Worm (Caenorhabditis elegans) whole organism, L3 larva: ENCODE data around the gene T10C6.7.

Experiments used
- R02D3.7 ChIP-seq: fragments of 150-350 bp; optimal IDR thresholded peaks from 2 replicates; lab custom pipeline; 2014; ENCODE audit warnings: missing biosample characterization, missing genetic modification characterization
- ceh-16 ChIP-seq: sonication (generic microtip); optimal IDR thresholded peaks from 2 replicates; lab custom pipeline; 2017; ENCODE audit warnings: missing biosample characterization, missing genetic modification characterization
- ceh-28 ChIP-seq: fragments of 150-350 bp; optimal IDR thresholded peaks from 2 replicates; lab custom pipeline; 2014; ENCODE audit warnings: missing biosample characterization, missing genetic modification reagents, missing genetic modification characterization
- ceh-82 ChIP-seq: fragments of 150-350 bp; optimal IDR thresholded peaks from 2 replicates; lab custom pipeline; 2014; ENCODE audit warnings: missing biosample characterization, missing genetic modification characterization
- daf-12 ChIP-seq: fragments of 150-350 bp; optimal IDR thresholded peaks from 2 replicates; lab custom pipeline; 2014; ENCODE audit warnings: missing biosample characterization, missing genetic modification reagents, missing genetic modification characterization
- egl-27 ChIP-seq: sonication (generic microtip); optimal IDR thresholded peaks from 4 replicates; lab custom pipeline; 2017; ENCODE audit warnings: missing biosample characterization, missing genetic modification reagents, missing genetic modification characterization
- elt-1 ChIP-seq: fragments of 150-350 bp; optimal IDR thresholded peaks from 2 replicates; lab custom pipeline; 2014; ENCODE audit warnings: missing biosample characterization, missing genetic modification characterization
- elt-2 ChIP-seq: sonication (generic microtip); optimal IDR thresholded peaks from 2 replicates; lab custom pipeline; 2016; ENCODE audit warnings: missing genetic modification reagents, mild to moderate bottlenecking, missing genetic modification characterization, missing compliant biosample characterization
- eor-1 ChIP-seq, 2 experiments: fragments of 150-350 bp; optimal IDR thresholded peaks; 2 replicates each; lab custom pipeline; 2014 to 2018; ENCODE audit warnings: missing biosample characterization in 2 of 2, missing genetic modification characterization in 2 of 2
- hmg-11 ChIP-seq: sonication (generic microtip); optimal IDR thresholded peaks from 2 replicates; lab custom pipeline; 2016; ENCODE audit warnings: missing genetic modification characterization, missing compliant biosample characterization
- jun-1 ChIP-seq: fragments of 150-350 bp; optimal IDR thresholded peaks from 2 replicates; lab custom pipeline; 2014; ENCODE audit warnings: missing biosample characterization, missing genetic modification reagents, missing genetic modification characterization
- lin-15B ChIP-seq: fragments of 150-350 bp; optimal IDR thresholded peaks from 2 replicates; lab custom pipeline; 2014; ENCODE audit warnings: missing biosample characterization, missing genetic modification characterization
- lsy-12 ChIP-seq: sonication (generic microtip); optimal IDR thresholded peaks from 2 replicates; lab custom pipeline; 2016; ENCODE audit warnings: mild to moderate bottlenecking, missing genetic modification characterization, missing compliant biosample characterization
- mml-1 ChIP-seq: fragments of 150-350 bp; sonication (generic microtip); optimal IDR thresholded peaks from 3 replicates; lab custom pipeline; 2014; ENCODE audit warnings: missing biosample characterization, missing genetic modification characterization
- nfya-1 ChIP-seq: sonication (generic microtip); optimal IDR thresholded peaks from 2 replicates; lab custom pipeline; 2017; ENCODE audit warnings: missing genetic modification characterization, mild to moderate bottlenecking, missing compliant biosample characterization, antibody characterized with exemption, moderate library complexity; ENCODE audit not compliant: insufficient read depth
- nhr-11 ChIP-seq: fragments of 150-350 bp; optimal IDR thresholded peaks from 2 replicates; lab custom pipeline; 2014; ENCODE audit warnings: missing biosample characterization, missing genetic modification characterization
- nhr-12 ChIP-seq: fragments of 150-350 bp; optimal IDR thresholded peaks from 2 replicates; lab custom pipeline; 2014; ENCODE audit warnings: missing biosample characterization, missing genetic modification characterization
- nhr-23 ChIP-seq: fragments of 150-350 bp; optimal IDR thresholded peaks from 2 replicates; lab custom pipeline; 2014; ENCODE audit warnings: missing biosample characterization, missing genetic modification reagents, missing genetic modification characterization
- nhr-237 ChIP-seq: fragments of 150-350 bp; optimal IDR thresholded peaks from 2 replicates; lab custom pipeline; 2014; ENCODE audit warnings: missing biosample characterization, missing genetic modification characterization
- nhr-25 ChIP-seq: sonication (generic microtip); optimal IDR thresholded peaks from 2 replicates; lab custom pipeline; 2017; ENCODE audit warnings: missing biosample characterization, missing genetic modification characterization
- nhr-28 ChIP-seq: fragments of 150-350 bp; optimal IDR thresholded peaks from 2 replicates; lab custom pipeline; 2014; ENCODE audit warnings: missing biosample characterization, missing genetic modification characterization
- nhr-67 ChIP-seq: fragments of 150-350 bp; optimal IDR thresholded peaks from 2 replicates; lab custom pipeline; 2014; ENCODE audit warnings: missing biosample characterization, missing genetic modification characterization
- pha-4 ChIP-seq: fragments of 150-350 bp; optimal IDR thresholded peaks from 2 replicates; lab custom pipeline; 2014; ENCODE audit warnings: missing biosample characterization, missing genetic modification reagents, missing genetic modification characterization
- pqm-1 ChIP-seq: fragments of 150-350 bp; optimal IDR thresholded peaks from 2 replicates; lab custom pipeline; 2017; ENCODE audit warnings: missing biosample characterization, missing genetic modification characterization, inconsistent platforms
- sea-2 ChIP-seq: fragments of 150-350 bp; sonication (generic microtip); optimal IDR thresholded peaks from 4 replicates; lab custom pipeline; 2014; ENCODE audit warnings: missing biosample characterization, missing genetic modification reagents, missing genetic modification characterization
- snpc-4 ChIP-seq: fragments of 150-350 bp; optimal IDR thresholded peaks from 2 replicates; lab custom pipeline; 2014; ENCODE audit warnings: missing biosample characterization, missing genetic modification characterization
- unc-39 ChIP-seq: sonication (generic microtip); optimal IDR thresholded peaks from 4 replicates; lab custom pipeline; 2017; ENCODE audit warnings: missing biosample characterization, missing genetic modification characterization

T10C6.7 gene

ce11 chrV:16041925-16042742 lies 10.6 kb upstream of the T10C6.7 start, which contains the start of the genes his-2 and his-1:
Gene his-2, minus strand, starts transcription at chrV:16042283.
Gene his-1, plus strand, starts transcription at chrV:16042520.
- TF ChIP-seq nhr-25 (tag; lab: Kevin White, UChicago): peak; percentile 34

- TF ChIP-seq unc-39 (tag; lab: Kevin White, UChicago): no peak
These were observed 9.9 kb upstream of the T10C6.7 start for ce11 chrV:16041412-16041811.

DNA sequence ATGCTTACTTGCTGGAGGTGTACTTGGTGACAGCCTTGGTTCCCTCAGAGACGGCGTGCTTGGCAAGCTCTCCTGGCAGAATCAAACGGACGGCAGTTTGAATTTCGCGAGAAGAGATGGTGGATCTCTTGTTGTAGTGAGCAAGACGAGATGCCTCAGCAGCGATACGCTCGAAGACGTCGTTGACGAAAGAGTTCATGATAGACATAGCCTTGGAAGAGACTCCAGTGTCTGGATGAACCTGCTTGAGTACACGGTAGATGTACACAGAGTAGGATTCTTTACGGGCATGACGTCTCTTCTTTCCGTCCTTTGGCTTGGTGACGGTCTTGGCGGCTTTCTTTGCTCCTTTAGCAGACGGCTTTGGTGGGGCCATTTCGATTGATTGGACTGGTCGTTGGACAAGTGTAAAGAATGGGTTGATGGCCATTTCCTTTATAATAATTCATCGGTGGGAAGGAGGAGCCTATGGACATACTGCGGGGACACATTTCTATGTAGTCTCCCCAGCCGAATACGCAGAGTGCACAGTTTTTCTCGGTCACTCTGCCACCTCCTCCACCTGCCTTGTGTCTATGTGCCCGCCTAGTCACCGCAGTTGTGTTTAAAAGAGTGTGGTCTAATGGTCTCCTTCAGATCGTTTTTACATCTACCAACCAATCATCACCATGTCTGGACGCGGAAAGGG lies 8.8 kb upstream of the T10C6.7 start, which contains the start of the genes his-4 and his-3:
TSS of gene his-4 (minus strand) at position 376 of the 688 bp plus-strand sequence.
TSS of gene his-3 (plus strand) at position 669 of the 688 bp plus-strand sequence.
- TF ChIP-seq pqm-1 (tag; lab: Kevin White, UChicago) (peak; percentile 41), nhr-25 (tag; lab: Kevin White, UChicago) (peak; percentile 93), elt-2 (peak; percentile 60), snpc-4 (tag; lab: Kevin White, UChicago) (peak; percentile 28), pha-4 (tag; lab: Kevin White, UChicago) (peak; percentile 68), elt-1 (tag; lab: Kevin White, UChicago) (peak; percentile 11), nhr-23 (tag; lab: Kevin White, UChicago) (peak; percentile 30)

ce11 chrV:16036166-16036565 lies 4.7 kb upstream of the T10C6.7 start, which contains the start of gene T10C6.10:
Gene T10C6.10, plus strand, starts transcription at chrV:16036413.
- TF ChIP-seq eor-1 (tag; optimal IDR thresholded peaks at IDR 0.05; lab: Kevin White, UChicago): no peak
- no peak for TF ChIP-seq nhr-28 (tag; lab: Kevin White, UChicago)
- TF ChIP-seq nhr-67 (tag; lab: Kevin White, UChicago): no peak
- no peak for TF ChIP-seq sea-2 (GFP tag; lab: Kevin White, UChicago)
- no peak for TF ChIP-seq nhr-25 (tag; lab: Kevin White, UChicago)
- no peak for TF ChIP-seq ceh-16 (tag; lab: Kevin White, UChicago)

ce11 chrV:16033491-16033890 lies 2.0 kb upstream of the T10C6.7 start:
- TF ChIP-seq R02D3.7 (tag; lab: Kevin White, UChicago): no peak
- no peak for TF ChIP-seq ceh-28 (tag; lab: Kevin White, UChicago)
- no peak for TF ChIP-seq jun-1
- no peak for TF ChIP-seq eor-1 (tag; optimal IDR thresholded peaks at IDR 0.05; lab: Kevin White, UChicago)
- TF ChIP-seq mml-1 (tag; lab: Kevin White, UChicago): no peak
- no peak for TF ChIP-seq daf-12 (tag; lab: Kevin White, UChicago)
- no peak for TF ChIP-seq lsy-12 (tag; lab: Kevin White, UChicago)
- TF ChIP-seq hmg-11 (tag; lab: Kevin White, UChicago): no peak
- no peak for TF ChIP-seq nhr-11 (tag; lab: Kevin White, UChicago)
- no peak for TF ChIP-seq nhr-23 (tag; lab: Kevin White, UChicago)
- no peak for TF ChIP-seq sea-2 (GFP tag; lab: Kevin White, UChicago)

- TF ChIP-seq nhr-23 (tag; lab: Kevin White, UChicago): no peak
- no peak for TF ChIP-seq nhr-28 (tag; lab: Kevin White, UChicago)
- no peak for TF ChIP-seq nhr-25 (tag; lab: Kevin White, UChicago)
- no peak for TF ChIP-seq egl-27 (tag; lab: Kevin White, UChicago)
- TF ChIP-seq jun-1: no peak
- TF ChIP-seq lin-15B (tag; lab: Kevin White, UChicago): no peak
- TF ChIP-seq nhr-67 (tag; lab: Kevin White, UChicago): no peak
- TF ChIP-seq pqm-1 (tag; lab: Kevin White, UChicago): no peak
- no peak for TF ChIP-seq eor-1 (tag; optimal IDR thresholded peaks at IDR 0.05; lab: Kevin White, UChicago)
- TF ChIP-seq nfya-1 (tag; lab: Kevin White, UChicago): no peak
- no peak for TF ChIP-seq nhr-237 (tag; lab: Kevin White, UChicago)
- TF ChIP-seq ceh-82 (tag; lab: Kevin White, UChicago): no peak
- TF ChIP-seq nhr-12 (tag; lab: Kevin White, UChicago): no peak
- TF ChIP-seq lsy-12 (tag; lab: Kevin White, UChicago): no peak
- TF ChIP-seq, all 47 proteins: peak for 0
These were observed 1.2 kb upstream of the T10C6.7 start, which contains the start of gene T10C6.16 for ce11 chrV:16032761-16033160. Gene T10C6.16, minus strand, starts transcription at chrV:16033005.
